Fruit fly (Drosophila melanogaster) S2 (cell line): ENCODE measurements around the gene Cpr65Ax1.

Experiments used
- CG8478 ChIP-seq: fragments of >200 bp; optimal IDR thresholded peaks from 2 replicates; lab custom pipeline; 2018
- CTCF ChIP-seq, 2 experiments: fragments of >200 bp; optimal IDR thresholded peaks; 2 replicates each; lab custom pipeline; 2018

DNA sequence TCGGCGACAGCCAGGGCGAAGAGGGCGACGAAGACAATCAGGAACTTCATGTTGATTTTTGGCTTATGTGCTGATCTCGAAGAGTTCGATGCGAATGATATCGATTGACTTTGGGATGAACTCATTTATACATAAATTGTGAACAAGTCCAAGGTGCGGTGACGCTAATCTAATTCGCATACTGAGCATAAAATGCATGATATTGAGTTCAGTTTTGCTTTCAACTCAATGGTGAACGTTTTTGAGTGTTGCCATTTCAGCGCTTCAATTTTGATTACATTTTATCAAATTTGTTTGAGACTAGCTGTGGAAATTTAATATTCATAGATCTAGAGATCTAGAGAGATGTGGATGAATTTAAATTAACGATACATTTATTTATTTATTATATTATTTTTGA lies 11.1 kb downstream of the Cpr65Ax1 start, which contains the start of gene Lcp65Af:
- TF ChIP-seq CG8478: no peak
- no peak for TF ChIP-seq CTCF (optimal IDR thresholded peaks at IDR 0.05; lab: Kevin White, UChicago)
